Worm (Caenorhabditis elegans) whole organism, L2 larva: Measurements from ENCODE around the gene F19B10.2.

Experiments used
- ZK546.5 ChIP-seq: sonication (generic microtip); optimal IDR thresholded peaks from 2 replicates; lab custom pipeline; 2017; ENCODE audit warnings: missing biosample characterization, missing genetic modification characterization
- alr-1 ChIP-seq: fragments of 150-350 bp; optimal IDR thresholded peaks from 2 replicates; lab custom pipeline; 2014; ENCODE audit warnings: missing biosample characterization, missing genetic modification characterization
- ama-1 ChIP-seq: fragments of 150-350 bp; optimal IDR thresholded peaks from 2 replicates; lab custom pipeline; 2018; ENCODE audit warnings: inconsistent platforms
- ceh-16 ChIP-seq: fragments of 150-350 bp; optimal IDR thresholded peaks from 2 replicates; lab custom pipeline; 2014; ENCODE audit warnings: missing biosample characterization, missing genetic modification characterization
- lin-11 ChIP-seq: fragments of 150-350 bp; sonication (generic microtip); optimal IDR thresholded peaks from 2 replicates; lab custom pipeline; 2014; ENCODE audit warnings: missing biosample characterization, missing genetic modification characterization, inconsistent platforms, mixed read lengths
- lin-13 ChIP-seq: fragments of 150-350 bp; optimal IDR thresholded peaks from 2 replicates; lab custom pipeline; 2014; ENCODE audit warnings: missing biosample characterization, missing genetic modification reagents, missing genetic modification characterization
- mab-5 ChIP-seq: fragments of 150-350 bp; optimal IDR thresholded peaks from 2 replicates; lab custom pipeline; 2014; ENCODE audit warnings: missing biosample characterization, missing genetic modification characterization
- nhr-12 ChIP-seq: fragments of 150-350 bp; optimal IDR thresholded peaks from 2 replicates; lab custom pipeline; 2014; ENCODE audit warnings: missing biosample characterization, missing genetic modification characterization
- nhr-23 ChIP-seq: fragments of 150-350 bp; optimal IDR thresholded peaks from 2 replicates; lab custom pipeline; 2014; ENCODE audit warnings: missing biosample characterization, missing genetic modification reagents, missing genetic modification characterization
- nhr-237 ChIP-seq: fragments of 150-350 bp; optimal IDR thresholded peaks from 2 replicates; lab custom pipeline; 2014; ENCODE audit warnings: missing biosample characterization, missing genetic modification characterization
- nhr-25 ChIP-seq: fragments of 150-350 bp; sonication (generic microtip); optimal IDR thresholded peaks from 3 replicates; lab custom pipeline; 2014; ENCODE audit warnings: missing biosample characterization, missing genetic modification characterization
- skn-1 ChIP-seq: sonication (generic microtip); optimal IDR thresholded peaks from 2 replicates; lab custom pipeline; 2017; ENCODE audit warnings: missing biosample characterization, missing genetic modification characterization
- zag-1 ChIP-seq: fragments of 150-350 bp; optimal IDR thresholded peaks from 2 replicates; lab custom pipeline; 2014; ENCODE audit warnings: missing biosample characterization, missing genetic modification characterization

- TF ChIP-seq ZK546.5 (tag; lab: Kevin White, UChicago) (no peak), lin-13 (GFP tag; lab: Kevin White, UChicago) (no peak), ama-1 (lab: Kevin White, UChicago) (no peak), nhr-237 (tag; lab: Kevin White, UChicago) (no peak), nhr-12 (tag; lab: Kevin White, UChicago) (no peak), lin-11 (no peak), alr-1 (no peak), skn-1 (tag; lab: Kevin White, UChicago) (no peak), zag-1 (tag; lab: Kevin White, UChicago) (no peak), ceh-16 (tag; lab: Kevin White, UChicago) (no peak), mab-5 (tag; lab: Kevin White, UChicago) (no peak), nhr-23 (tag; lab: Kevin White, UChicago) (no peak), nhr-25 (no peak)
Measured at ce11 chrII:3665181-3665580, 10.1 kb upstream of the F19B10.2 start.
